Worm (Caenorhabditis elegans) whole organism, mixed stage, embryonic: Measurements from ENCODE around the gene F36D4.5.

Experiments used
- M03D4.4 ChIP-seq: sonication (generic microtip); optimal IDR thresholded peaks from 2 replicates; lab custom pipeline; 2017; ENCODE audit warnings: mild to moderate bottlenecking, missing genetic modification characterization, missing compliant biosample characterization
- bed-3 ChIP-seq: fragments of 200-800 bp; sonication (Bioruptor generic); optimal IDR thresholded peaks from 3 replicates; lab custom pipeline; 2018; ENCODE audit warnings: mild to moderate bottlenecking, missing genetic modification characterization, moderate library complexity, missing compliant biosample characterization
- blmp-1 ChIP-seq: fragments of 150-350 bp; optimal IDR thresholded peaks from 2 replicates; lab custom pipeline; 2014; ENCODE audit warnings: missing biosample characterization, missing genetic modification characterization
- ceh-39 ChIP-seq: fragments of 150-350 bp; optimal IDR thresholded peaks from 2 replicates; lab custom pipeline; 2014; ENCODE audit warnings: missing biosample characterization, missing genetic modification characterization
- ceh-43 ChIP-seq: fragments of 200-800 bp; sonication (Bioruptor generic); optimal IDR thresholded peaks from 2 replicates; lab custom pipeline; 2018; ENCODE audit warnings: mild to moderate bottlenecking, missing genetic modification characterization, moderate library complexity, missing compliant biosample characterization
- ces-1 ChIP-seq: fragments of 150-350 bp; optimal IDR thresholded peaks from 2 replicates; lab custom pipeline; 2014; ENCODE audit warnings: missing biosample characterization, missing genetic modification reagents, missing genetic modification characterization
- cnd-1 ChIP-seq: fragments of 200-800 bp; sonication (Bioruptor generic); optimal IDR thresholded peaks from 2 replicates; lab custom pipeline; 2018; ENCODE audit warnings: mild to moderate bottlenecking, missing genetic modification characterization, missing compliant biosample characterization
- drap-1 ChIP-seq: fragments of 200-800 bp; sonication (Bioruptor generic); optimal IDR thresholded peaks from 3 replicates; lab custom pipeline; 2018; ENCODE audit warnings: mild to moderate bottlenecking, missing genetic modification characterization, missing compliant biosample characterization
- elt-1 ChIP-seq: sonication (generic microtip); optimal IDR thresholded peaks from 2 replicates; lab custom pipeline; 2017; ENCODE audit warnings: missing genetic modification characterization, mild to moderate bottlenecking, missing compliant biosample characterization, antibody characterized with exemption, moderate library complexity, borderline replicate concordance; ENCODE audit not compliant: insufficient read depth
- flh-1 ChIP-seq: fragments of 200-800 bp; sonication (Bioruptor generic); optimal IDR thresholded peaks from 2 replicates; lab custom pipeline; 2018; ENCODE audit warnings: mild to moderate bottlenecking, missing genetic modification characterization, moderate library complexity, missing compliant biosample characterization
- ham-2 ChIP-seq: fragments of 200-800 bp; sonication (Bioruptor generic); optimal IDR thresholded peaks from 2 replicates; lab custom pipeline; 2018; ENCODE audit warnings: mild to moderate bottlenecking, missing genetic modification characterization, missing compliant biosample characterization
- lin-13 ChIP-seq: fragments of 150-350 bp; optimal IDR thresholded peaks from 2 replicates; lab custom pipeline; 2014; ENCODE audit warnings: missing biosample characterization, missing genetic modification characterization
- lin-32 ChIP-seq: fragments of 200-800 bp; sonication (Bioruptor generic); optimal IDR thresholded peaks from 2 replicates; lab custom pipeline; 2018; ENCODE audit warnings: mild to moderate bottlenecking, missing genetic modification characterization, missing compliant biosample characterization
- lsy-2 ChIP-seq: fragments of 150-350 bp; optimal IDR thresholded peaks from 2 replicates; lab custom pipeline; 2014; ENCODE audit warnings: missing biosample characterization, missing genetic modification characterization
- mab-5 ChIP-seq: fragments of 150-350 bp; optimal IDR thresholded peaks from 2 replicates; lab custom pipeline; 2014; ENCODE audit warnings: missing biosample characterization, missing genetic modification characterization
- mep-1 ChIP-seq: fragments of 150-350 bp; optimal IDR thresholded peaks from 2 replicates; lab custom pipeline; 2017; ENCODE audit warnings: missing biosample characterization, missing genetic modification reagents, missing genetic modification characterization, inconsistent platforms
- mls-2 ChIP-seq: sonication (generic microtip); optimal IDR thresholded peaks from 2 replicates; lab custom pipeline; 2016; ENCODE audit warnings: mild to moderate bottlenecking, missing genetic modification characterization, moderate library complexity, missing compliant biosample characterization
- nhr-2 ChIP-seq: fragments of 150-350 bp; optimal IDR thresholded peaks from 2 replicates; lab custom pipeline; 2014; ENCODE audit warnings: missing biosample characterization, missing genetic modification characterization
- nhr-76 ChIP-seq: sonication (generic microtip); optimal IDR thresholded peaks from 2 replicates; lab custom pipeline; 2017; ENCODE audit warnings: missing biosample characterization, missing genetic modification characterization
- pha-4 ChIP-seq: fragments of 150-350 bp; optimal IDR thresholded peaks from 2 replicates; lab custom pipeline; 2018; ENCODE audit warnings: missing biosample characterization, missing genetic modification reagents, missing genetic modification characterization
- sem-2 ChIP-seq: fragments of 200-800 bp; sonication (Bioruptor generic); optimal IDR thresholded peaks from 2 replicates; lab custom pipeline; 2018; ENCODE audit warnings: mild to moderate bottlenecking, missing genetic modification characterization, missing compliant biosample characterization
- snpc-4 ChIP-seq: fragments of 150-350 bp; optimal IDR thresholded peaks from 2 replicates; lab custom pipeline; 2014; ENCODE audit warnings: missing biosample characterization, missing genetic modification characterization
- sptf-1 ChIP-seq: sonication (generic microtip); optimal IDR thresholded peaks from 2 replicates; lab custom pipeline; 2017; ENCODE audit warnings: mild to moderate bottlenecking, missing genetic modification characterization, moderate library complexity, missing compliant biosample characterization
- tbx-8 ChIP-seq: fragments of 200-800 bp; sonication (Bioruptor generic); optimal IDR thresholded peaks from 2 replicates; lab custom pipeline; 2018; ENCODE audit warnings: mild to moderate bottlenecking, missing genetic modification characterization, moderate library complexity, missing compliant biosample characterization
- unc-120 ChIP-seq: sonication (generic microtip); optimal IDR thresholded peaks from 2 replicates; lab custom pipeline; 2017; ENCODE audit warnings: missing genetic modification characterization, missing compliant biosample characterization; ENCODE audit not compliant: poor library complexity, severe bottlenecking
- unc-39 ChIP-seq: fragments of 150-350 bp; optimal IDR thresholded peaks from 2 replicates; lab custom pipeline; 2014; ENCODE audit warnings: missing biosample characterization, missing genetic modification characterization
- unc-62 ChIP-seq: fragments of 150-350 bp; optimal IDR thresholded peaks from 2 replicates; lab custom pipeline; 2014; ENCODE audit warnings: missing biosample characterization, missing genetic modification reagents, missing genetic modification characterization
- zip-8 ChIP-seq: fragments of 150-350 bp; optimal IDR thresholded peaks from 2 replicates; lab custom pipeline; 2014; ENCODE audit warnings: missing biosample characterization, missing genetic modification characterization
- ztf-11 ChIP-seq: fragments of 150-350 bp; optimal IDR thresholded peaks from 2 replicates; lab custom pipeline; 2014; ENCODE audit warnings: missing biosample characterization, missing genetic modification characterization

The F36D4.5 gene

ce11 chrV:9425593-9425992, at the start of gene F36D4.5:
Gene F36D4.5 (minus strand): TSS chrV:9425817.
- TF ChIP-seq ces-1 (GFP tag; lab: Kevin White, UChicago) (peak; percentile 77), ceh-43 (GFP tag; lab: Kevin White, UChicago) (no peak)

ce11 chrV:9473924-9474323, 48.3 kb upstream of the F36D4.5 start:
- TF ChIP-seq unc-120 (tag; lab: Kevin White, UChicago) (no peak), sem-2 (GFP tag; lab: Kevin White, UChicago) (no peak), ceh-43 (GFP tag; lab: Kevin White, UChicago) (no peak), unc-62 (no peak), lin-13 (tag; lab: Kevin White, UChicago) (no peak), drap-1 (GFP tag; lab: Kevin White, UChicago) (no peak), pha-4 (tag; lab: Kevin White, UChicago) (no peak), ceh-39 (tag; lab: Kevin White, UChicago) (no peak), zip-8 (no peak), flh-1 (GFP tag; lab: Kevin White, UChicago) (no peak), tbx-8 (GFP tag; lab: Kevin White, UChicago) (no peak), mls-2 (tag; lab: Kevin White, UChicago) (no peak), ces-1 (GFP tag; lab: Kevin White, UChicago) (no peak)

ce11 chrV:9471675-9472074, 46.1 kb upstream of the F36D4.5 start, which contains the start of gene flp-6:
Gene flp-6 (plus strand): TSS chrV:9471975.
- TF ChIP-seq elt-1 (no peak), ztf-11 (no peak), mab-5 (tag; lab: Kevin White, UChicago) (no peak), lin-32 (GFP tag; lab: Kevin White, UChicago) (no peak)
- TF ChIP-seq, all 35 proteins: peak for 0

ce11 chrV:9465529-9465928, 39.9 kb upstream of the F36D4.5 start:
- no peak for TF ChIP-seq mls-2 (tag; lab: Kevin White, UChicago)
- TF ChIP-seq blmp-1 (tag; lab: Kevin White, UChicago) = no peak

- TF ChIP-seq lin-13 (tag; lab: Kevin White, UChicago) (no peak), ces-1 (GFP tag; lab: Kevin White, UChicago) (no peak), blmp-1 (tag; lab: Kevin White, UChicago) (no peak), ztf-11 (no peak), cnd-1 (tag; lab: Kevin White, UChicago) (no peak), unc-62 (no peak), pha-4 (tag; lab: Kevin White, UChicago) (no peak), elt-1 (no peak), snpc-4 (tag; lab: Kevin White, UChicago) (no peak), ham-2 (GFP tag; lab: Kevin White, UChicago) (no peak), mep-1 (tag; lab: Kevin White, UChicago) (no peak), sptf-1 (no peak), bed-3 (GFP tag; lab: Kevin White, UChicago) (no peak), nhr-76 (no peak), sem-2 (GFP tag; lab: Kevin White, UChicago) (no peak), unc-39 (tag; lab: Kevin White, UChicago) (no peak), ceh-43 (GFP tag; lab: Kevin White, UChicago) (no peak)
These were observed 37.0 kb upstream of the F36D4.5 start, which contains the start of gene F07D3.3 for ce11 chrV:9462605-9463004. Gene F07D3.3 (minus strand): TSS chrV:9462705.

- no peak for TF ChIP-seq nhr-2 (tag; lab: Kevin White, UChicago)
- TF ChIP-seq lsy-2 = no peak
- no peak for TF ChIP-seq mab-5 (tag; lab: Kevin White, UChicago)
- no peak for TF ChIP-seq M03D4.4 (tag; lab: Kevin White, UChicago)
- no peak for TF ChIP-seq tbx-8 (GFP tag; lab: Kevin White, UChicago)
- TF ChIP-seq unc-120 (tag; lab: Kevin White, UChicago) = no peak
These were observed 31.9 kb upstream of the F36D4.5 start for ce11 chrV:9457535-9457934.
